Fruit fly (Drosophila melanogaster) whole organism, adult: ENCODE measurements around the gene CG34448.

Experiments
- CG11617 ChIP-seq: fragments of 200-800 bp; sonication (Bioruptor generic); optimal IDR thresholded peaks from 2 replicates; lab custom pipeline; 2017; ENCODE audit warnings: mild to moderate bottlenecking, missing biosample characterization, missing genetic modification reagents, missing genetic modification characterization
- CG14711 ChIP-seq: fragments of 200-800 bp; sonication (Bioruptor generic); optimal IDR thresholded peaks from 2 replicates; lab custom pipeline; 2018; ENCODE audit warnings: missing biosample characterization, mild to moderate bottlenecking, missing genetic modification characterization, moderate library complexity
- CG5204 ChIP-seq: fragments of 200-800 bp; sonication (Bioruptor generic); optimal IDR thresholded peaks from 2 replicates; lab custom pipeline; 2016; ENCODE audit warnings: missing biosample characterization, missing genetic modification characterization
- CG7101 ChIP-seq: fragments of 200-800 bp; sonication (Bioruptor generic); optimal IDR thresholded peaks from 2 replicates; lab custom pipeline; 2018; ENCODE audit warnings: missing biosample characterization, mild to moderate bottlenecking, missing genetic modification characterization, moderate library complexity
- Clk ChIP-seq: fragments of 200-800 bp; sonication (Bioruptor generic); optimal IDR thresholded peaks from 2 replicates; lab custom pipeline; 2017; ENCODE audit warnings: missing biosample characterization, missing genetic modification characterization
- Crg-1 ChIP-seq: fragments of 200-800 bp; sonication (Bioruptor generic); optimal IDR thresholded peaks from 2 replicates; lab custom pipeline; 2016; ENCODE audit warnings: missing biosample characterization, missing genetic modification characterization
- Hr96 ChIP-seq: fragments of 200-800 bp; sonication (Bioruptor generic); optimal IDR thresholded peaks from 2 replicates; lab custom pipeline; 2016; ENCODE audit warnings: missing biosample characterization, missing genetic modification characterization
- Mnt ChIP-seq: fragments of 200-800 bp; sonication (Bioruptor generic); optimal IDR thresholded peaks from 2 replicates; lab custom pipeline; 2016; ENCODE audit warnings: missing biosample characterization, mild to moderate bottlenecking, missing genetic modification characterization
- bab1 ChIP-seq: fragments of 200-800 bp; sonication (Bioruptor generic); optimal IDR thresholded peaks from 3 replicates; lab custom pipeline; 2019; ENCODE audit warnings: missing biosample characterization, mild to moderate bottlenecking, missing genetic modification characterization, moderate library complexity
- cic ChIP-seq: fragments of 200-800 bp; sonication (Bioruptor generic); optimal IDR thresholded peaks from 2 replicates; lab custom pipeline; 2017; ENCODE audit warnings: missing biosample characterization, mild to moderate bottlenecking, missing genetic modification characterization, moderate library complexity
- cnc ChIP-seq, 2 experiments: fragments of >200 bp; optimal IDR thresholded peaks; 2 replicates each; lab custom pipeline; 2017
- kay ChIP-seq: fragments of 200-800 bp; sonication (Bioruptor generic); peaks from one replicate; lab custom pipeline; 2016; ENCODE audit warnings: missing biosample characterization, missing genetic modification characterization, borderline replicate concordance
- pad ChIP-seq: fragments of 200-800 bp; sonication (Bioruptor generic); optimal IDR thresholded peaks from 3 replicates; lab custom pipeline; 2017; ENCODE audit warnings: missing biosample characterization, missing genetic modification characterization, mild to moderate bottlenecking, moderate library complexity, missing genetic modification reagents
- toe ChIP-seq: fragments of 200-800 bp; sonication (Bioruptor generic); optimal IDR thresholded peaks from 2 replicates; lab custom pipeline; 2016; ENCODE audit warnings: missing biosample characterization, missing genetic modification characterization

DNA sequence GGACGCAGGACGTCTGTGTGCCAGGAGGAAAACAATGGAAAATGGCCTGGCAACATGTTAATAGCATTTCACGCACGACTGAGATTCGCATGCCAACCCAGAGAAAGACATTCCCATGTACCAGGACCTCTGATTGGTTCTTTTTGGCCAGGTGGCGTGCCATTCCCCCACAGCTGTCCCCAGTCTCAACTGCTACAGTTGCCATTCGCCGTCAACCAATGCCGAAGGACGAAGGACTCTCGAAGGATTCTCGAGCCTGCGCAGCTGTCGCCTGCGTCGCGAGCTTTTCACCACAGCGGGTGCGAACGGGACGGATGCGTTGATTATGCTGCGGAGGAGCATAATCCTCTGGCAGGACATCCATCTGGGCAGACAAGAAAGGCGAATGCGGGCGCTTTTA is 17.9 kb downstream of the CG34448 start, which contains the start of gene VGlut:
- TF ChIP-seq Mnt (GFP tag; lab: Kevin White, UChicago) (no peak), pad (GFP tag; lab: Kevin White, UChicago) (no peak), bab1 (GFP tag; lab: Kevin White, UChicago) (no peak), Crg-1 (GFP tag; lab: Kevin White, UChicago) (no peak), Clk (GFP tag; lab: Kevin White, UChicago) (no peak), cnc (optimal IDR thresholded peaks at IDR 0.05; lab: Kevin White, UChicago) (no peak), CG14711 (tag; lab: Kevin White, UChicago) (no peak), toe (GFP tag; lab: Kevin White, UChicago) (no peak), kay (GFP tag; lab: Kevin White, UChicago) (no peak), Hr96 (GFP tag; lab: Kevin White, UChicago) (no peak), CG11617 (GFP tag; lab: Kevin White, UChicago) (no peak), CG7101 (no peak), cic (GFP tag; lab: Kevin White, UChicago) (no peak), CG5204 (GFP tag; lab: Kevin White, UChicago) (no peak)
